Worm (Caenorhabditis elegans): ENCODE data around the gene F59E12.3.

The F59E12.3 gene

DNA sequence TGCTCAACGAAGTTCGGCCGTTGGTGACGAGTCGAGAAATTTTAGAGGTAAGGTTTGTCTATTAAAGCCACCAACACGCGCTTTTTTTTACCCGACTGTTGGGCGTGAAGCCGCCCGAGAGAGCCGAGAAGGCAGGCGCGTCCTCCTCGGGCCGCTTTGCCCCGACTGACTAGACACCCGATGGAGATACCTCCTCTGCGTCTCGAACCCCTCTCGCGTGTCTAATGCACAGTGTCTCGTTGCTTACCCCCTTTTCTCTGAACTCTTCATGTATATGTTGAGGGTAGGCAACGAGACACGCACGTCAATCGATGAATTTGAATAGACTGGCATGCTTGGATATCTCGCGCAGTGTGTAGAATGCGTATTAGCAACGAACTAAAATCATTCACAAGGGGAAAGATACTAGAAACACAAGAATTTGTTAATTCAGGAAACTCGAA is 23.6 kb downstream of the F59E12.3 start (continued):
- TF ChIP-seq ceh-9 (tag; optimal IDR thresholded peaks at IDR 0.05), result no peak
- no peak for TF ChIP-seq pag-3 (tag; optimal IDR thresholded peaks at IDR 0.05; ENCODE audit: borderline replicate concordance)
- TF ChIP-seq ahr-1 (tag; optimal IDR thresholded peaks at IDR 0.05), result peak; percentile 55
- TF ChIP-seq tbx-2 (tag; optimal IDR thresholded peaks at IDR 0.05), result peak; percentile 85
- peak; percentile 63 for TF ChIP-seq che-1 (tag; optimal IDR thresholded peaks at IDR 0.05)
- peak; percentile 78 for TF ChIP-seq ref-2 (tag; optimal IDR thresholded peaks at IDR 0.05)
- TF ChIP-seq sdc-2 (tag; optimal IDR thresholded peaks at IDR 0.05), result peak; percentile 43
- peak; percentile 92 for TF ChIP-seq pros-1 (tag; optimal IDR thresholded peaks at IDR 0.05)
- TF ChIP-seq elt-4 (tag; optimal IDR thresholded peaks at IDR 0.05), result no peak
- peak; percentile 90 for TF ChIP-seq ceh-18 (tag; optimal IDR thresholded peaks at IDR 0.05)
- peak; percentile 70 for TF ChIP-seq gmeb-2 (tag; optimal IDR thresholded peaks at IDR 0.05)
- TF ChIP-seq npax-4 (tag; optimal IDR thresholded peaks at IDR 0.05), result no peak
- TF ChIP-seq odd-2 (tag; optimal IDR thresholded peaks at IDR 0.05), result no peak
- no peak for TF ChIP-seq eyg-1 (tag; optimal IDR thresholded peaks at IDR 0.05)
- TF ChIP-seq ceh-48 (tag; optimal IDR thresholded peaks at IDR 0.05), result peak; percentile 74
- peak; percentile 23 for TF ChIP-seq tbx-7 (tag; optimal IDR thresholded peaks at IDR 0.05)
- peak; percentile 60 for TF ChIP-seq K09A11.1 (tag; optimal IDR thresholded peaks at IDR 0.05; ENCODE audit: insufficient read depth)
- no peak for TF ChIP-seq pha-2 (tag; optimal IDR thresholded peaks at IDR 0.05)
- peak; percentile 76 for TF ChIP-seq C08G9.2 (tag; optimal IDR thresholded peaks at IDR 0.05)
- TF ChIP-seq ceh-34 (tag; optimal IDR thresholded peaks at IDR 0.05), result peak; percentile 90
- peak; percentile 89 for TF ChIP-seq ceh-31 (tag; optimal IDR thresholded peaks at IDR 0.05)
- peak; percentile 81 for TF ChIP-seq F13H6.1 (tag; optimal IDR thresholded peaks at IDR 0.05)
- no peak for TF ChIP-seq ttx-3 (tag; optimal IDR thresholded peaks at IDR 0.05)
- TF ChIP-seq hlh-30 (tag; optimal IDR thresholded peaks at IDR 0.05; ENCODE audit: insufficient read depth), result peak; percentile 55
- no peak for TF ChIP-seq pqm-1 (tag; optimal IDR thresholded peaks at IDR 0.05)
- peak; percentile 83 for TF ChIP-seq sox-4 (tag; optimal IDR thresholded peaks at IDR 0.05)
- peak; percentile 73 for TF ChIP-seq C38D4.7 (GFP tag; optimal IDR thresholded peaks at IDR 0.05)

ce11 chrII:5663180-5663791 is 25.1 kb downstream of the F59E12.3 start:
- TF ChIP-seq pros-1 (tag; optimal IDR thresholded peaks at IDR 0.05) (no peak), gmeb-2 (tag; optimal IDR thresholded peaks at IDR 0.05) (no peak), rnt-1 (tag; optimal IDR thresholded peaks at IDR 0.05) (no peak), T23F11.4 (GFP tag; optimal IDR thresholded peaks at IDR 0.05) (no peak), syd-9 (tag; optimal IDR thresholded peaks at IDR 0.05) (no peak), ceh-31 (tag; optimal IDR thresholded peaks at IDR 0.05) (no peak), C08G9.2 (tag; optimal IDR thresholded peaks at IDR 0.05) (no peak), unc-42 (tag; optimal IDR thresholded peaks at IDR 0.05) (peak; percentile 12), tbx-2 (tag; optimal IDR thresholded peaks at IDR 0.05) (no peak), madf-2 (tag; optimal IDR thresholded peaks at IDR 0.05) (no peak), ztf-16 (tag; optimal IDR thresholded peaks at IDR 0.05) (no peak), sox-2 (GFP tag; IDR thresholded peaks at IDR 0.05) (no peak), ets-4 (tag; optimal IDR thresholded peaks at IDR 0.05) (no peak), elt-4 (tag; optimal IDR thresholded peaks at IDR 0.05) (no peak), pqm-1 (tag; optimal IDR thresholded peaks at IDR 0.05) (no peak), ceh-14 (tag; optimal IDR thresholded peaks at IDR 0.05) (peak; percentile 10), fkh-10 (GFP tag; optimal IDR thresholded peaks at IDR 0.05) (no peak)

ce11 chrII:5665029-5665428 is 26.9 kb downstream of the F59E12.3 start, which contains the start of gene C25H3.15:
Gene C25H3.15, plus strand, starts transcription at chrII:5665329.
- no peak for TF ChIP-seq npax-4 (tag; optimal IDR thresholded peaks at IDR 0.05)
- no peak for TF ChIP-seq ttx-3 (tag; optimal IDR thresholded peaks at IDR 0.05)
- TF ChIP-seq lim-6 (tag; optimal IDR thresholded peaks at IDR 0.05), result no peak

Measured in whole organism, late embryonic.